Worm (Caenorhabditis elegans): ENCODE results near the gene mltn-12.

DNA sequence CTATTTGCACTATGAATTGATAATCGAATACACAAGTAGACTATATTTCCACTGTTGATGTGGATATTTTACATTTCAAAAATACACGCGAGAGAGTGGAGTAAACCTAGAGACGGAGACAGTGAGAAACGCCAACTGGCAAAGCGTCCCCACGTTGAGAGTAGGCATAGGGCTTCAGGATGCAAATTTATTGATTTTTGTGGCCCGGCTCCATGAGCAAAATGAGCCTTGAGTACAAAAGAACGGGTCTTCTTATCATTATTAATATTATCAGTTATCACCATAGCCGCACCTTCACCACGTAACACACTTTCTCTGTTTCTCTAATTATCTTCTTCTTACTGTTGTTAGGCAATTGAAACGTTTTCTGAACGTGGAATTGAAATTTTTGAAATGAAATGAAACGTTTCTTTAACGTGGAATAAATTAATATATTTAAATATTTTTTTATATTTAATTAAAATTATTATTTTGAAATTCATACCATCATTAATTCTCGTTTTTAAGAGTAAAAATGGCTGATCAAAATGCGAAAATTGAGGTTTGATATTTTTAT is 6.0 kb upstream of the mltn-12 start, which contains the start of gene bre-1:
- TF ChIP-seq ref-1 (GFP tag; conservative IDR thresholded peaks at IDR 0.05) (no peak), flt-1 (GFP tag; IDR thresholded peaks at IDR 0.05) (no peak), tab-1 (GFP tag; IDR thresholded peaks at IDR 0.05) (no peak), ztf-23 (GFP tag; IDR thresholded peaks at IDR 0.05) (no peak), med-1 (GFP tag; optimal IDR thresholded peaks at IDR 0.05; ENCODE audit: insufficient read depth) (no peak)

Measured in whole organism, midembryonic.